Fruit fly (Drosophila melanogaster) whole organism, embryonic: ENCODE measurements around the gene CG46462.

Source experiments
- CG1024 ChIP-seq: fragments of 200-800 bp; sonication (Bioruptor generic); IDR thresholded peaks from 2 replicates; pipeline ENCODE4 v1.3.6; 2022; ENCODE audit warnings: missing biosample characterization, missing genetic modification characterization
- CG1832 ChIP-seq: fragments of 200-800 bp; sonication (Bioruptor generic); optimal IDR thresholded peaks from 2 replicates; lab custom pipeline; 2017; ENCODE audit warnings: missing biosample characterization, mild to moderate bottlenecking, missing genetic modification characterization, inconsistent platforms
- CG3281 ChIP-seq: fragments of 200-800 bp; sonication (Bioruptor generic); optimal IDR thresholded peaks from 3 replicates; lab custom pipeline; 2017; ENCODE audit warnings: missing biosample characterization, mild to moderate bottlenecking, missing genetic modification characterization
- CG4617 ChIP-seq: fragments of 200-800 bp; sonication (Bioruptor generic); optimal IDR thresholded peaks from 3 replicates; lab custom pipeline; 2016; ENCODE audit warnings: missing biosample characterization, missing genetic modification characterization, borderline replicate concordance
- Optix ChIP-seq: fragments of 200-800 bp; sonication (Bioruptor generic); IDR thresholded peaks from 3 replicates; pipeline ENCODE4 v1.3.6; 2022; ENCODE audit warnings: missing biosample characterization, missing genetic modification characterization
- Trl ChIP-seq, 3 experiments: fragments of >200 bp in 2 of 3; fragments of 200-800 bp in 1 of 3; sonication (Bioruptor generic) in 1 of 3; optimal IDR thresholded peaks; 2 replicates in 1 of 3; 3 replicates in 2 of 3; lab custom pipeline; 2016 to 2017; ENCODE audit warnings: missing biosample characterization in 1 of 3, missing genetic modification characterization in 1 of 3
- az2 ChIP-seq: fragments of 200-800 bp; sonication (Bioruptor generic); optimal IDR thresholded peaks from 3 replicates; lab custom pipeline; 2016; ENCODE audit warnings: missing biosample characterization, missing genetic modification characterization
- pho ChIP-seq: fragments of 200-800 bp; sonication (Bioruptor generic); optimal IDR thresholded peaks from 2 replicates; lab custom pipeline; 2016; ENCODE audit warnings: missing biosample characterization, missing genetic modification characterization
- sug ChIP-seq: fragments of 200-800 bp; optimal IDR thresholded peaks from 2 replicates; lab custom pipeline; 2019; ENCODE audit warnings: missing biosample characterization, mild to moderate bottlenecking, missing genetic modification characterization, moderate library complexity
- trh ChIP-seq: fragments of 200-800 bp; sonication (Bioruptor generic); optimal IDR thresholded peaks from 2 replicates; lab custom pipeline; 2016; ENCODE audit warnings: missing biosample characterization, missing genetic modification characterization
- wor ChIP-seq: fragments of 200-800 bp; sonication (Bioruptor generic); IDR thresholded peaks from 2 replicates; pipeline ENCODE4 v1.3.6; 2022; ENCODE audit warnings: missing biosample characterization, missing genetic modification characterization

DNA sequence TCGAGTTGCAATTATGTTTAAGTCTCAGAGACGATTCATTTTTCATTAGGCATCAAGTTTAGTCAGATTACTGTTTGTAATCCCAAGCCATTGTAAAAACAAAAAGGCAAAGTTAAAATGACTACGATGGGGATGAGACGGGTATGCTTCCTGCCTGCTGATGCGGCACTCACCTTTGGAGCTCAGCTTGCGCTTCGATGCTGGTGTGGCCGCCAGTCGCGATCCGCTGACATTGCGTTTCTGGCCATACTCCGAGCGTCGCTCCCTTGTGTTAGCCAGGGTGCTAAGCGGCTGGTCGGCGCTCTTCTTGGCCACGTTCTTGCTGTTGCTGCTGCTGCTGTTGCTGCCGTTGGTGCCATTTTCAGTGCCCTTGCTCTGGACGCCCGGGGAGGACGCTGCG lies 11.5 kb upstream of the CG46462 start:
- TF ChIP-seq CG3281 (GFP tag; lab: Kevin White, UChicago) (no peak), az2 (GFP tag; lab: Kevin White, UChicago) (no peak), wor (no peak), CG1024 (no peak), CG1832 (no peak), CG4617 (GFP tag; lab: Kevin White, UChicago) (no peak), pho (no peak), Trl (optimal IDR thresholded peaks at IDR 0.05; lab: Kevin White, UChicago) (no peak), Trl (GFP tag; optimal IDR thresholded peaks at IDR 0.05; lab: Kevin White, UChicago) (no peak), trh (GFP tag; lab: Kevin White, UChicago) (no peak), sug (tag; lab: Kevin White, UChicago) (no peak), Optix (GFP tag; lab: Robert Waterston, UW) (no peak)
